Worm (Caenorhabditis elegans) whole organism, L2 larva: ENCODE data around the gene T14B1.1.

Experiments
- C34F6.9 ChIP-seq: fragments of 150-350 bp; optimal IDR thresholded peaks from 2 replicates; lab custom pipeline; 2014; ENCODE audit warnings: missing biosample characterization, missing genetic modification characterization
- F13H6.1 ChIP-seq: sonication (generic microtip); optimal IDR thresholded peaks from 2 replicates; lab custom pipeline; 2016; ENCODE audit warnings: missing genetic modification characterization, missing compliant biosample characterization
- R02D3.7 ChIP-seq: fragments of 150-350 bp; optimal IDR thresholded peaks from 2 replicates; lab custom pipeline; 2014; ENCODE audit warnings: missing biosample characterization, missing genetic modification characterization
- Y55F3AM.14 ChIP-seq: fragments of 200-800 bp; sonication (Bioruptor generic); optimal IDR thresholded peaks from 2 replicates; lab custom pipeline; 2018; ENCODE audit warnings: mild to moderate bottlenecking, missing genetic modification characterization, missing compliant biosample characterization
- ZK546.5 ChIP-seq: sonication (generic microtip); optimal IDR thresholded peaks from 2 replicates; lab custom pipeline; 2017; ENCODE audit warnings: missing biosample characterization, missing genetic modification characterization
- alr-1 ChIP-seq: fragments of 150-350 bp; optimal IDR thresholded peaks from 2 replicates; lab custom pipeline; 2014; ENCODE audit warnings: missing biosample characterization, missing genetic modification characterization
- aly-2 ChIP-seq: fragments of 150-350 bp; optimal IDR thresholded peaks from 2 replicates; lab custom pipeline; 2014; ENCODE audit warnings: missing biosample characterization, missing genetic modification characterization
- ama-1 ChIP-seq: fragments of 150-350 bp; optimal IDR thresholded peaks from 2 replicates; lab custom pipeline; 2018; ENCODE audit warnings: inconsistent platforms
- blmp-1 ChIP-seq: sonication (generic microtip); optimal IDR thresholded peaks from 2 replicates; lab custom pipeline; 2017; ENCODE audit warnings: missing genetic modification characterization, mild to moderate bottlenecking, missing compliant biosample characterization, antibody characterized with exemption, moderate library complexity; ENCODE audit not compliant: insufficient read depth
- ceh-16 ChIP-seq: fragments of 150-350 bp; optimal IDR thresholded peaks from 2 replicates; lab custom pipeline; 2014; ENCODE audit warnings: missing biosample characterization, missing genetic modification characterization
- ceh-82 ChIP-seq: fragments of 150-350 bp; optimal IDR thresholded peaks from 2 replicates; lab custom pipeline; 2014; ENCODE audit warnings: missing biosample characterization, missing genetic modification characterization
- crh-2 ChIP-seq: sonication (generic microtip); optimal IDR thresholded peaks from 2 replicates; lab custom pipeline; 2017; ENCODE audit warnings: missing biosample characterization, missing genetic modification characterization
- dmd-4 ChIP-seq: sonication (generic microtip); optimal IDR thresholded peaks from 2 replicates; lab custom pipeline; 2017; ENCODE audit warnings: missing biosample characterization, missing genetic modification characterization
- egl-27 ChIP-seq: sonication (generic microtip); optimal IDR thresholded peaks from 3 replicates; lab custom pipeline; 2017; ENCODE audit warnings: missing biosample characterization, missing genetic modification reagents, missing genetic modification characterization
- elt-1 ChIP-seq: fragments of 150-350 bp; optimal IDR thresholded peaks from 2 replicates; lab custom pipeline; 2014; ENCODE audit warnings: missing biosample characterization, missing genetic modification characterization
- elt-3 ChIP-seq: sonication (generic microtip); optimal IDR thresholded peaks from 2 replicates; lab custom pipeline; 2017; ENCODE audit warnings: missing biosample characterization, missing genetic modification characterization
- fos-1 ChIP-seq: fragments of 150-350 bp; optimal IDR thresholded peaks from 2 replicates; lab custom pipeline; 2014; ENCODE audit warnings: missing biosample characterization, missing genetic modification characterization
- gmeb-1 ChIP-seq: fragments of 150-350 bp; optimal IDR thresholded peaks from 2 replicates; lab custom pipeline; 2014; ENCODE audit warnings: missing biosample characterization, missing genetic modification characterization
- lin-11 ChIP-seq: fragments of 150-350 bp; sonication (generic microtip); optimal IDR thresholded peaks from 2 replicates; lab custom pipeline; 2014; ENCODE audit warnings: missing biosample characterization, missing genetic modification characterization, inconsistent platforms, mixed read lengths
- lin-13 ChIP-seq: fragments of 150-350 bp; optimal IDR thresholded peaks from 2 replicates; lab custom pipeline; 2014; ENCODE audit warnings: missing biosample characterization, missing genetic modification reagents, missing genetic modification characterization
- lin-39 ChIP-seq: fragments of 150-350 bp; optimal IDR thresholded peaks from 2 replicates; lab custom pipeline; 2014; ENCODE audit warnings: missing biosample characterization, missing genetic modification reagents, missing genetic modification characterization
- lsy-2 ChIP-seq, 2 experiments: fragments of 150-350 bp in 1 of 2; sonication (generic microtip) in 1 of 2; optimal IDR thresholded peaks; 2 replicates each; lab custom pipeline; 2014 to 2017; ENCODE audit warnings: missing biosample characterization in 2 of 2, missing genetic modification characterization in 2 of 2
- mab-5 ChIP-seq: fragments of 150-350 bp; optimal IDR thresholded peaks from 2 replicates; lab custom pipeline; 2014; ENCODE audit warnings: missing biosample characterization, missing genetic modification characterization
- mbf-1 ChIP-seq: sonication (generic microtip); optimal IDR thresholded peaks from 2 replicates; lab custom pipeline; 2017; ENCODE audit warnings: missing biosample characterization, missing genetic modification characterization
- mdl-1 ChIP-seq, 2 experiments: fragments of 150-350 bp in 1 of 2; sonication (generic microtip) in 1 of 2; optimal IDR thresholded peaks; 2 replicates each; lab custom pipeline; 2017; ENCODE audit warnings: missing biosample characterization in 2 of 2, missing genetic modification characterization in 2 of 2
- nhr-10 ChIP-seq: sonication (generic microtip); optimal IDR thresholded peaks from 2 replicates; lab custom pipeline; 2017; ENCODE audit warnings: missing biosample characterization, missing genetic modification characterization
- nhr-11 ChIP-seq: fragments of 150-350 bp; optimal IDR thresholded peaks from 2 replicates; lab custom pipeline; 2014; ENCODE audit warnings: missing biosample characterization, missing genetic modification characterization
- nhr-12 ChIP-seq: fragments of 150-350 bp; optimal IDR thresholded peaks from 2 replicates; lab custom pipeline; 2014; ENCODE audit warnings: missing biosample characterization, missing genetic modification characterization
- nhr-129 ChIP-seq: fragments of 150-350 bp; optimal IDR thresholded peaks from 2 replicates; lab custom pipeline; 2014; ENCODE audit warnings: missing biosample characterization, missing genetic modification characterization
- nhr-21 ChIP-seq: fragments of 150-350 bp; optimal IDR thresholded peaks from 2 replicates; lab custom pipeline; 2014; ENCODE audit warnings: missing biosample characterization, missing genetic modification characterization
- nhr-23 ChIP-seq: fragments of 150-350 bp; optimal IDR thresholded peaks from 2 replicates; lab custom pipeline; 2014; ENCODE audit warnings: missing biosample characterization, missing genetic modification reagents, missing genetic modification characterization
- nhr-25 ChIP-seq: fragments of 150-350 bp; sonication (generic microtip); optimal IDR thresholded peaks from 3 replicates; lab custom pipeline; 2014; ENCODE audit warnings: missing biosample characterization, missing genetic modification characterization
- nhr-77 ChIP-seq: fragments of 150-350 bp; optimal IDR thresholded peaks from 2 replicates; lab custom pipeline; 2014; ENCODE audit warnings: missing biosample characterization, missing genetic modification characterization
- peb-1 ChIP-seq: fragments of 150-350 bp; optimal IDR thresholded peaks from 2 replicates; lab custom pipeline; 2014; ENCODE audit warnings: missing biosample characterization, missing genetic modification characterization
- sem-4 ChIP-seq: fragments of 150-350 bp; optimal IDR thresholded peaks from 2 replicates; lab custom pipeline; 2014; ENCODE audit warnings: missing biosample characterization, missing genetic modification reagents, missing genetic modification characterization
- skn-1 ChIP-seq: sonication (generic microtip); optimal IDR thresholded peaks from 2 replicates; lab custom pipeline; 2017; ENCODE audit warnings: missing biosample characterization, missing genetic modification characterization
- sma-3 ChIP-seq: sonication (generic microtip); optimal IDR thresholded peaks from 2 replicates; lab custom pipeline; 2016; ENCODE audit warnings: missing genetic modification reagents, missing genetic modification characterization, missing compliant biosample characterization
- sma-9 ChIP-seq, 2 experiments: fragments of 150-350 bp in 1 of 2; sonication (generic microtip) in 1 of 2; optimal IDR thresholded peaks; 2 replicates each; lab custom pipeline; 2014 to 2016; ENCODE audit warnings: missing genetic modification characterization in 2 of 2, mild to moderate bottlenecking in 1 of 2, missing biosample characterization in 1 of 2, missing compliant biosample characterization in 1 of 2, missing genetic modification reagents in 1 of 2, moderate library complexity in 1 of 2
- snpc-4 ChIP-seq: fragments of 150-350 bp; optimal IDR thresholded peaks from 2 replicates; lab custom pipeline; 2014; ENCODE audit warnings: missing biosample characterization, missing genetic modification characterization
- unc-39 ChIP-seq: fragments of 150-350 bp; optimal IDR thresholded peaks from 2 replicates; lab custom pipeline; 2014; ENCODE audit warnings: missing biosample characterization, missing genetic modification characterization
- unc-55 ChIP-seq: fragments of 150-350 bp; sonication (generic microtip); optimal IDR thresholded peaks from 3 replicates; lab custom pipeline; 2014; ENCODE audit warnings: missing biosample characterization, missing genetic modification reagents, missing genetic modification characterization
- zag-1 ChIP-seq: fragments of 150-350 bp; optimal IDR thresholded peaks from 2 replicates; lab custom pipeline; 2014; ENCODE audit warnings: missing biosample characterization, missing genetic modification characterization
- ztf-1 ChIP-seq: fragments of 200-800 bp; sonication (Bioruptor generic); conservative IDR thresholded peaks from 2 replicates; pipeline ENCODE4 v1.3.6; 2022; ENCODE audit warnings: missing genetic modification characterization, missing compliant biosample characterization
- ztf-11 ChIP-seq: sonication (generic microtip); optimal IDR thresholded peaks from 2 replicates; lab custom pipeline; 2017; ENCODE audit warnings: missing biosample characterization, missing genetic modification characterization
- ztf-4 ChIP-seq: fragments of 150-350 bp; optimal IDR thresholded peaks from 2 replicates; lab custom pipeline; 2014; ENCODE audit warnings: missing biosample characterization, missing genetic modification characterization

T14B1.1 gene

ce11 chrX:9640902-9641301, 27.6 kb downstream of the T14B1.1 start:
- TF ChIP-seq sma-9 (GFP tag; optimal IDR thresholded peaks at IDR 0.05; lab: Kevin White, UChicago) (peak; percentile 21), sma-9 (tag; optimal IDR thresholded peaks at IDR 0.05; lab: Kevin White, UChicago) (no peak), nhr-129 (peak; percentile 56), lsy-2 (tag; optimal IDR thresholded peaks at IDR 0.05; lab: Kevin White, UChicago) (peak in 1 of 2 experiments; percentile 33), mdl-1 (tag; optimal IDR thresholded peaks at IDR 0.05; lab: Kevin White, UChicago) (no peak)
- TF ChIP-seq, all 48 proteins: peak for 3

- TF ChIP-seq Y55F3AM.14 (GFP tag; lab: Kevin White, UChicago) (no peak), elt-1 (tag; lab: Kevin White, UChicago) (no peak), gmeb-1 (peak; percentile 24), mbf-1 (tag; lab: Kevin White, UChicago) (no peak), ceh-16 (tag; lab: Kevin White, UChicago) (peak; percentile 18), fos-1 (tag; lab: Kevin White, UChicago) (peak; percentile 33), ama-1 (lab: Kevin White, UChicago) (no peak), nhr-77 (tag; lab: Kevin White, UChicago) (no peak), R02D3.7 (tag; lab: Kevin White, UChicago) (no peak), sma-3 (GFP tag; lab: Kevin White, UChicago) (peak; percentile 24), nhr-129 (peak; percentile 56), nhr-25 (tag; lab: Kevin White, UChicago) (peak; percentile 88), elt-3 (tag; lab: Kevin White, UChicago) (no peak), sma-9 (GFP tag; optimal IDR thresholded peaks at IDR 0.05; lab: Kevin White, UChicago) (no peak), sma-9 (tag; optimal IDR thresholded peaks at IDR 0.05; lab: Kevin White, UChicago) (no peak), C34F6.9 (tag; lab: Kevin White, UChicago) (peak; percentile 49), ztf-4 (tag; lab: Kevin White, UChicago) (peak; percentile 33), crh-2 (tag; lab: Kevin White, UChicago) (peak; percentile 7), alr-1 (no peak), mab-5 (tag; lab: Kevin White, UChicago) (no peak)
- TF ChIP-seq, all 48 proteins: peak for 9
These were observed 29.6 kb downstream of the T14B1.1 start for ce11 chrX:9638825-9639474.

ce11 chrX:9637700-9638099, 30.8 kb downstream of the T14B1.1 start:
- TF ChIP-seq mab-5 (tag; lab: Kevin White, UChicago) (no peak), blmp-1 (no peak), sem-4 (tag; lab: Kevin White, UChicago) (peak; percentile 12), skn-1 (no peak), nhr-11 (tag; lab: Kevin White, UChicago) (peak; percentile 44), zag-1 (no peak), nhr-12 (no peak), elt-1 (tag; lab: Kevin White, UChicago) (no peak), lin-39 (tag; lab: Kevin White, UChicago) (no peak), sma-3 (GFP tag; lab: Kevin White, UChicago) (peak; percentile 30), mdl-1 (tag; optimal IDR thresholded peaks at IDR 0.05; lab: Kevin White, UChicago) (no peak), nhr-10 (tag; lab: Kevin White, UChicago) (no peak), fos-1 (tag; lab: Kevin White, UChicago) (peak; percentile 15), Y55F3AM.14 (GFP tag; lab: Kevin White, UChicago) (no peak), ceh-82 (tag; lab: Kevin White, UChicago) (no peak), nhr-23 (tag; lab: Kevin White, UChicago) (no peak), lin-11 (no peak), gmeb-1 (no peak), nhr-25 (tag; lab: Kevin White, UChicago) (peak; percentile 18), unc-55 (GFP tag; lab: Kevin White, UChicago) (peak; percentile 32), aly-2 (no peak), lin-13 (peak; percentile 40), ztf-1 (GFP tag; lab: Robert Waterston, UW) (no peak), sma-9 (GFP tag; optimal IDR thresholded peaks at IDR 0.05; lab: Kevin White, UChicago) (peak; percentile 67), sma-9 (tag; optimal IDR thresholded peaks at IDR 0.05; lab: Kevin White, UChicago) (no peak), ztf-11 (tag; lab: Kevin White, UChicago) (no peak), elt-3 (tag; lab: Kevin White, UChicago) (no peak), peb-1 (tag; lab: Kevin White, UChicago) (no peak), lsy-2 (tag; optimal IDR thresholded peaks at IDR 0.05; lab: Kevin White, UChicago) (peak in 1 of 2 experiments; percentile 27), ztf-4 (tag; lab: Kevin White, UChicago) (peak; percentile 18), F13H6.1 (peak; percentile 21), nhr-21 (tag; lab: Kevin White, UChicago) (peak; percentile 49), ama-1 (lab: Kevin White, UChicago) (no peak), dmd-4 (tag; lab: Kevin White, UChicago) (no peak), unc-39 (tag; lab: Kevin White, UChicago) (no peak), crh-2 (tag; lab: Kevin White, UChicago) (peak; percentile 37), nhr-129 (peak; percentile 62), nhr-77 (tag; lab: Kevin White, UChicago) (no peak), C34F6.9 (tag; lab: Kevin White, UChicago) (peak; percentile 21), snpc-4 (tag; lab: Kevin White, UChicago) (no peak), egl-27 (tag; lab: Kevin White, UChicago) (no peak), alr-1 (no peak), ZK546.5 (tag; lab: Kevin White, UChicago) (no peak)
